Worm (Caenorhabditis elegans) whole organism, young adult: ENCODE data around the gene F55A4.3.

Source experiments
- B0035.1 ChIP-seq: sonication (generic microtip); optimal IDR thresholded peaks from 2 replicates; lab custom pipeline; 2016; ENCODE audit warnings: missing genetic modification characterization, mild to moderate bottlenecking, missing compliant biosample characterization, missing genotype, missing genetic modification reagents
- C17E4.6 ChIP-seq: fragments of 200-800 bp; sonication (Bioruptor generic); IDR thresholded peaks from 2 replicates; pipeline ENCODE4 v1.3.6; 2022; ENCODE audit warnings: missing genetic modification reagents, missing genetic modification characterization, missing compliant biosample characterization
- F10E7.11 ChIP-seq: sonication (generic microtip); optimal IDR thresholded peaks from 2 replicates; lab custom pipeline; 2017; ENCODE audit warnings: mild to moderate bottlenecking, missing genetic modification characterization, moderate library complexity, missing compliant biosample characterization
- F22D6.2 ChIP-seq: sonication (generic microtip); optimal IDR thresholded peaks from 2 replicates; lab custom pipeline; 2016; ENCODE audit warnings: mild to moderate bottlenecking, missing genetic modification characterization, missing compliant biosample characterization
- F23B12.7 ChIP-seq: sonication (generic microtip); optimal IDR thresholded peaks from 2 replicates; lab custom pipeline; 2017; ENCODE audit warnings: missing genetic modification characterization, mild to moderate bottlenecking, missing compliant biosample characterization, antibody characterized with exemption, moderate library complexity; ENCODE audit not compliant: insufficient read depth
- F55B11.4 ChIP-seq: sonication (generic microtip); optimal IDR thresholded peaks from 2 replicates; lab custom pipeline; 2016; ENCODE audit warnings: missing compliant biosample characterization, missing genetic modification characterization, borderline replicate concordance; ENCODE audit not compliant: insufficient read depth
- K11D2.4 ChIP-seq: fragments of 200-800 bp; sonication (Bioruptor generic); IDR thresholded peaks from 2 replicates; pipeline ENCODE4 v1.3.6; 2022; ENCODE audit warnings: missing genetic modification reagents, missing genetic modification characterization, missing compliant biosample characterization
- T26A5.8 ChIP-seq: sonication (generic microtip); optimal IDR thresholded peaks from 2 replicates; lab custom pipeline; 2016; ENCODE audit warnings: missing genetic modification characterization, missing compliant biosample characterization
- Y53G8AR.9 ChIP-seq: fragments of 200-800 bp; sonication (Bioruptor generic); conservative IDR thresholded peaks from 2 replicates; pipeline ENCODE4 v1.3.6; 2022; ENCODE audit warnings: missing genetic modification reagents, missing genetic modification characterization, missing compliant biosample characterization
- Y79H2A.3 ChIP-seq: fragments of 200-800 bp; sonication (Bioruptor generic); conservative IDR thresholded peaks from 2 replicates; pipeline ENCODE4 v1.3.6; 2022; ENCODE audit warnings: missing genetic modification reagents, missing genetic modification characterization, missing compliant biosample characterization
- aptf-2 ChIP-seq: fragments of 200-800 bp; sonication (Bioruptor generic); conservative IDR thresholded peaks from 2 replicates; pipeline ENCODE4 v1.3.6; 2022; ENCODE audit warnings: missing genetic modification reagents, missing genetic modification characterization, missing compliant biosample characterization
- attf-5 ChIP-seq: fragments of 200-800 bp; sonication (Bioruptor generic); optimal IDR thresholded peaks from 2 replicates; lab custom pipeline; 2018; ENCODE audit warnings: mild to moderate bottlenecking, missing genetic modification characterization, missing compliant biosample characterization
- attf-6 ChIP-seq: fragments of 200-800 bp; sonication (Bioruptor generic); IDR thresholded peaks from 2 replicates; pipeline ENCODE4 v1.3.6; 2022; ENCODE audit warnings: missing genetic modification reagents, missing genetic modification characterization, missing compliant biosample characterization
- bed-1 ChIP-seq: fragments of 200-800 bp; sonication (Bioruptor generic); IDR thresholded peaks from 2 replicates; pipeline ENCODE4 v1.3.6; 2022; ENCODE audit warnings: missing genetic modification reagents, missing genetic modification characterization, missing compliant biosample characterization
- ceh-58 ChIP-seq: fragments of 200-800 bp; sonication (Bioruptor generic); IDR thresholded peaks from 2 replicates; pipeline ENCODE4 v1.3.6; 2022; ENCODE audit warnings: missing genetic modification characterization, missing compliant biosample characterization
- ceh-79 ChIP-seq: sonication (generic microtip); optimal IDR thresholded peaks from 2 replicates; lab custom pipeline; 2017; ENCODE audit warnings: mild to moderate bottlenecking, missing genetic modification characterization, missing compliant biosample characterization
- chd-7 ChIP-seq: sonication (generic microtip); optimal IDR thresholded peaks from 2 replicates; lab custom pipeline; 2016; ENCODE audit warnings: mild to moderate bottlenecking, missing genetic modification characterization, moderate library complexity, missing compliant biosample characterization
- dox-1 ChIP-seq: fragments of 200-800 bp; sonication (Bioruptor generic); IDR thresholded peaks from 2 replicates; pipeline ENCODE4 v1.3.6; 2022; ENCODE audit warnings: missing genetic modification reagents, missing genetic modification characterization, missing compliant biosample characterization
- dpl-1 ChIP-seq: fragments of 150-350 bp; optimal IDR thresholded peaks from 2 replicates; lab custom pipeline; 2014; ENCODE audit warnings: missing biosample characterization, missing genetic modification reagents, missing genetic modification characterization
- efl-1 ChIP-seq: fragments of 150-350 bp; optimal IDR thresholded peaks from 2 replicates; lab custom pipeline; 2014; ENCODE audit warnings: missing biosample characterization, missing genetic modification reagents, missing genetic modification characterization
- egrh-3 ChIP-seq: fragments of 200-800 bp; sonication (Bioruptor generic); IDR thresholded peaks from 2 replicates; pipeline ENCODE4 v1.3.6; 2022; ENCODE audit warnings: missing genetic modification reagents, missing genetic modification characterization, missing compliant biosample characterization
- ets-4 ChIP-seq: fragments of 200-800 bp; sonication (Bioruptor generic); optimal IDR thresholded peaks from 2 replicates; lab custom pipeline; 2018; ENCODE audit warnings: mild to moderate bottlenecking, missing genetic modification characterization, missing compliant biosample characterization
- hlh-12 ChIP-seq: sonication (generic microtip); optimal IDR thresholded peaks from 2 replicates; lab custom pipeline; 2016; ENCODE audit warnings: missing genetic modification characterization, missing compliant biosample characterization
- hmg-20 ChIP-seq: fragments of 200-800 bp; sonication (Bioruptor generic); IDR thresholded peaks from 2 replicates; pipeline ENCODE4 v1.3.6; 2022; ENCODE audit warnings: missing genetic modification reagents, missing genetic modification characterization, missing compliant biosample characterization
- hsf-1 ChIP-seq: fragments of 200-800 bp; sonication (Bioruptor generic); IDR thresholded peaks from 2 replicates; pipeline ENCODE4 v1.3.6; 2022; ENCODE audit warnings: missing genetic modification reagents, missing genetic modification characterization, missing compliant biosample characterization
- let-526 ChIP-seq: fragments of 200-800 bp; sonication (Bioruptor generic); IDR thresholded peaks from 2 replicates; pipeline ENCODE4 v1.3.6; 2022; ENCODE audit warnings: missing genetic modification reagents, missing genetic modification characterization, missing compliant biosample characterization
- lin-40 ChIP-seq: sonication (generic microtip); optimal IDR thresholded peaks from 2 replicates; lab custom pipeline; 2016; ENCODE audit warnings: missing genetic modification characterization, mild to moderate bottlenecking, missing compliant biosample characterization, missing genotype, missing genetic modification reagents
- lin-54 ChIP-seq: fragments of 200-800 bp; sonication (Bioruptor generic); optimal IDR thresholded peaks from 2 replicates; lab custom pipeline; 2018; ENCODE audit warnings: mild to moderate bottlenecking, missing genetic modification characterization, missing compliant biosample characterization
- lsl-1 ChIP-seq: fragments of 200-800 bp; sonication (Bioruptor generic); optimal IDR thresholded peaks from 2 replicates; lab custom pipeline; 2018; ENCODE audit warnings: mild to moderate bottlenecking, missing genetic modification characterization, moderate library complexity, missing compliant biosample characterization
- madf-10 ChIP-seq: sonication (generic microtip); optimal IDR thresholded peaks from 2 replicates; lab custom pipeline; 2016; ENCODE audit warnings: mild to moderate bottlenecking, missing genetic modification characterization, missing compliant biosample characterization
- nfya-1 ChIP-seq: sonication (generic microtip); optimal IDR thresholded peaks from 2 replicates; lab custom pipeline; 2017; ENCODE audit warnings: antibody characterized with exemption, missing compliant biosample characterization, missing genetic modification characterization, borderline replicate concordance; ENCODE audit not compliant: insufficient read depth
- nhr-80 ChIP-seq: sonication (generic microtip); optimal IDR thresholded peaks from 2 replicates; lab custom pipeline; 2016; ENCODE audit warnings: missing genetic modification characterization, missing compliant biosample characterization
- nhr-90 ChIP-seq: sonication (generic microtip); optimal IDR thresholded peaks from 2 replicates; lab custom pipeline; 2016; ENCODE audit warnings: missing genotype, mild to moderate bottlenecking, missing genetic modification characterization, missing compliant biosample characterization
- pha-4 ChIP-seq: fragments of 150-350 bp; sonication (generic microtip); optimal IDR thresholded peaks from 2 replicates; lab custom pipeline; 2014; ENCODE audit warnings: missing biosample characterization, missing genetic modification reagents, missing genetic modification characterization
- rpc-1 ChIP-seq, 2 experiments: fragments of 150-350 bp in 1 of 2; sonication (generic microtip) in 1 of 2; optimal IDR thresholded peaks; 2 replicates each; lab custom pipeline; 2014 to 2018; ENCODE audit warnings: missing biosample characterization in 1 of 2, missing genetic modification characterization in 1 of 2, missing genetic modification reagents in 1 of 2, missing genotype in 1 of 2
- snpc-1.1 ChIP-seq: sonication (generic microtip); optimal IDR thresholded peaks from 2 replicates; lab custom pipeline; 2017; ENCODE audit warnings: missing genetic modification characterization, mild to moderate bottlenecking, missing compliant biosample characterization, antibody characterized with exemption, moderate library complexity, missing genotype, missing genetic modification reagents; ENCODE audit not compliant: insufficient read depth
- snpc-1.3 ChIP-seq: sonication (generic microtip); optimal IDR thresholded peaks from 2 replicates; lab custom pipeline; 2017; ENCODE audit warnings: missing genetic modification characterization, mild to moderate bottlenecking, missing compliant biosample characterization, antibody characterized with exemption, moderate library complexity, missing genotype, missing genetic modification reagents; ENCODE audit not compliant: insufficient read depth
- snpc-4 ChIP-seq, 5 experiments: fragments of 150-350 bp in 1 of 5; sonication (generic microtip) in 4 of 5; optimal IDR thresholded peaks; 2 replicates each; lab custom pipeline; 2014 to 2018; ENCODE audit warnings: missing genetic modification characterization in 5 of 5, missing biosample characterization in 3 of 5, antibody characterized with exemption in 2 of 5, mild to moderate bottlenecking in 2 of 5, missing compliant biosample characterization in 2 of 5, missing genotype in 2 of 5, moderate library complexity in 2 of 5, missing genetic modification reagents in 1 of 5
- unc-62 ChIP-seq: fragments of 150-350 bp; optimal IDR thresholded peaks from 2 replicates; lab custom pipeline; 2014; ENCODE audit warnings: missing biosample characterization, missing genetic modification reagents, missing genetic modification characterization
- zim-3 ChIP-seq: sonication (generic microtip); optimal IDR thresholded peaks from 2 replicates; lab custom pipeline; 2017; ENCODE audit warnings: mild to moderate bottlenecking, missing genetic modification characterization, moderate library complexity, missing compliant biosample characterization
- ztf-18 ChIP-seq: sonication (generic microtip); optimal IDR thresholded peaks from 2 replicates; lab custom pipeline; 2016; ENCODE audit warnings: missing genotype, mild to moderate bottlenecking, missing genetic modification characterization, missing compliant biosample characterization
- ztf-22 ChIP-seq: fragments of 200-800 bp; sonication (Bioruptor generic); optimal IDR thresholded peaks from 2 replicates; lab custom pipeline; 2018; ENCODE audit warnings: mild to moderate bottlenecking, missing genetic modification characterization, moderate library complexity, missing compliant biosample characterization
- ztf-26 ChIP-seq: sonication (generic microtip); optimal IDR thresholded peaks from 2 replicates; lab custom pipeline; 2017; ENCODE audit warnings: missing genetic modification characterization, missing compliant biosample characterization

F55A4.3 gene

ce11 chrX:1030867-1031266 is 6.0 kb upstream of the F55A4.3 start:
- TF ChIP-seq pha-4 (tag; lab: Kevin White, UChicago) (no peak), F22D6.2 (tag; lab: Kevin White, UChicago) (no peak), F23B12.7 (tag; lab: Kevin White, UChicago) (no peak), nhr-80 (tag; lab: Kevin White, UChicago) (no peak), madf-10 (tag; lab: Kevin White, UChicago) (no peak), Y79H2A.3 (GFP tag; lab: Robert Waterston, UW) (no peak), attf-6 (GFP tag; lab: Robert Waterston, UW) (no peak), bed-1 (no peak), rpc-1 (optimal IDR thresholded peaks at IDR 0.05; lab: Kevin White, UChicago) (no peak), rpc-1 (tag; optimal IDR thresholded peaks at IDR 0.05; lab: Kevin White, UChicago) (no peak), ets-4 (GFP tag; lab: Kevin White, UChicago) (no peak), ceh-79 (tag; lab: Kevin White, UChicago) (no peak), egrh-3 (GFP tag; lab: Robert Waterston, UW) (no peak), B0035.1 (no peak), Y53G8AR.9 (GFP tag; lab: Robert Waterston, UW) (no peak), lsl-1 (no peak), hmg-20 (GFP tag; lab: Robert Waterston, UW) (no peak)

DNA sequence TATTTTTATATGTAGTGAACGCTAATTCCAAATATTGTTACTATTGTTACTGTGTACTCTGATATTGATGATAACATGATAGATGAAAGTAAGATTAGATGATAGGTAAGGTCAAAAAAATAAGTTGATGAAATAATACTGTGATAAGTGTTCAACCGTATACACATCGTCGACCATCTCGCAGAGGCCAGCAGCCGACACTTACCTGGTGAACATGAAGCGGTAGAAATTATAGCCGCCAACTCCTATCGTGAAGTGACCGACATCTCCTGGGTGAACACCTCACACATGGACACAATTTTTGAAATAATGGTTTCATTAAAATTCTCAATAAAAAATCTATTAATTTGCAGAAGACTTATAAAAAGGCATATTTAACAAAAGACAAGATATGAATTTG is 2.5 kb upstream of the F55A4.3 start:
- TF ChIP-seq hlh-12 (tag; lab: Kevin White, UChicago) = no peak
- TF ChIP-seq egrh-3 (GFP tag; lab: Robert Waterston, UW) = no peak
- no peak for TF ChIP-seq let-526 (GFP tag; lab: Robert Waterston, UW)
- no peak for TF ChIP-seq chd-7
- no peak for TF ChIP-seq snpc-4 (GFP tag; optimal IDR thresholded peaks at IDR 0.05; lab: Kevin White, UChicago)
- peak in 3 of 4 experiments; percentile 27 to 69 (median 54) for TF ChIP-seq snpc-4 (tag; optimal IDR thresholded peaks at IDR 0.05; lab: Kevin White, UChicago)
- TF ChIP-seq F10E7.11 (tag; lab: Kevin White, UChicago) = no peak

ce11 chrX:1026722-1027121 is 1.8 kb upstream of the F55A4.3 start:
- TF ChIP-seq nfya-1 (tag; lab: Kevin White, UChicago) = no peak
- no peak for TF ChIP-seq C17E4.6 (GFP tag; lab: Robert Waterston, UW)
- peak; percentile 51 for TF ChIP-seq ztf-26 (tag; lab: Kevin White, UChicago)
- peak; percentile 48 for TF ChIP-seq lin-40 (tag; lab: Kevin White, UChicago)
- no peak for TF ChIP-seq madf-10 (tag; lab: Kevin White, UChicago)

DNA sequence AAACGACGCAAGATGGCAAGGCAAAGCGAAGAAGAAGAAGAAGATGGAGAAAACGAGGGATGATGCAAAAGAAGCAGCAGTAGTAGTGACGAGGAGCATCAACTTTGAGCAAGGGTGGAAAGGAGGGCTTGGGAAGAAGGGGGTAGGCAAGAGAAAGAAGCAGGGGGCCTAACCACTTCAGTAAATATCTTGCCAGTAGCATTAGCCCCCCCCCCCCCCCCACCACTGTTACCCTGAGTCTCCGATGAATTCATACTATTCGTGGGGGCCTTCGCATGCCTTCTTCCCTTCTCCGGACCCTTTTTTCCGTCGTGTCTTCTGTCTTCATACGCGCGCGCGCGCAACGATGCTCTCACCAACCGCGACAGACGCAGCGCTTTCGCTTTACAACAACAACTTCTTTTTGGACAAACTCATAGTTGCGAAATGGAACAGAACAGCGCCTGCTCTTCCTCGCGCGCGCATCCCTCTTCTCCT is 3.0 kb downstream of the F55A4.3 start:
- TF ChIP-seq ztf-22 = no peak
- no peak for TF ChIP-seq T26A5.8
- TF ChIP-seq K11D2.4 (GFP tag; lab: Robert Waterston, UW) = 0 out of 2 replicates have a peak, but pooled peaks have one; percentile 17
- no peak for TF ChIP-seq unc-62 (GFP tag; lab: Kevin White, UChicago)
- no peak for TF ChIP-seq ceh-58 (GFP tag; lab: Robert Waterston, UW)
- no peak for TF ChIP-seq efl-1
- no peak for TF ChIP-seq dpl-1 (GFP tag; lab: Kevin White, UChicago)
- TF ChIP-seq dox-1 (GFP tag; lab: Robert Waterston, UW) = 0 out of 2 replicates have a peak, but pooled peaks have one; percentile 6
- no peak for TF ChIP-seq aptf-2
- no peak for TF ChIP-seq zim-3 (tag; lab: Kevin White, UChicago)
- TF ChIP-seq lin-54 = no peak
- peak; percentile 10 for TF ChIP-seq attf-5
- TF ChIP-seq ztf-18 (tag; lab: Kevin White, UChicago) = no peak
- no peak for TF ChIP-seq snpc-1.1 (tag; lab: Kevin White, UChicago)
- TF ChIP-seq hsf-1 = no peak
- no peak for TF ChIP-seq nhr-90 (tag; lab: Kevin White, UChicago)
- TF ChIP-seq snpc-1.3 (tag; lab: Kevin White, UChicago) = no peak
- TF ChIP-seq lsl-1 = no peak
- TF ChIP-seq F55B11.4 (tag; lab: Kevin White, UChicago) = no peak
